Fruit fly (Drosophila melanogaster): Measurements from ENCODE around the gene MED18.
A peak's percentile ranks its signal among the peaks of the same experiment; 100 is the strongest.

Gene MED18

DNA sequence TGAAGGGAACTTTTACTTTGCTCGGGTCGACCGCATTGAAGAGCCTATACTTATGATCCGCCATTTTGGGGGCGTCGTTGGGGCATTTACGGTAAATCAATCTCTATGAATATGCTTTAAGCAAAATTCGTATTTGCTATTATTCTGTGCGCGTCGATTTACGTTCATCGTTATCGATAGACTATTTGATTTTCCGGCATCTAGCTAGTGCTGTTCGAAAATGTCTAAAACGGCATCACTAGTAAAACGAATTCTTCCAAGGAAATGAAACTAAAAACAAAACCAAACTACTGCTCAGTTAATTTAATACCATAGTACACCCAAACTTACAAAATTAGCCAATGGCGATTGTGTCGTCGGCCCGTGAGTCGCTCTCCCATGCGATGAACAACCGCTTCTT, at the start of gene MED18, which contains the start of gene Gcna:
MED18 (plus strand) TSS at position 237 of the 400 bp plus-strand sequence.
Gcna (minus strand) TSS at position 163 of the 400 bp plus-strand sequence.
- TF ChIP-seq CG32264 (GFP tag; optimal IDR thresholded peaks at IDR 0.05): no peak
- peak; percentile 56 for TF ChIP-seq Myc (optimal IDR thresholded peaks at IDR 0.05)

DNA sequence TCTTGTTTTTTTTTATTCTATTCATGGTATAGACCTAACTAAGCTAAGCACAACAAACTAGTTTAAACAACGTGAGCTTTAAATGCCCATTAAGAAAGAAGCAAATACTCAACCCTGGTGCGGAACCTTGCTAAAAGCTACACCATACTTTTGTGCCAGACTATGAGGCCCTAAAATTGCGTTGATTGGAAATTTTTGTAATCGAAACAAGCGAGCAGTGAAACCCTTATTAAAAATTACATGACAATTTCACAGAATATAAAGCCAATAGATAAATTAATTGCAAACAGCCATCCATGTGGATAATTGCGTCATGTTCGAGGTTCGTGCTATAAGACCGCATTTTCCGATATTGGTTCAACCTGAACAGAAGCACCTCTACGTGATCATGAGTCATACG, 46.7 kb upstream of the MED18 start:
- no peak for TF ChIP-seq h (GFP tag; optimal IDR thresholded peaks at IDR 0.05)
- no peak for TF ChIP-seq Dif (GFP tag; optimal IDR thresholded peaks at IDR 0.05; ENCODE audit: partially characterized antibody)
- TF ChIP-seq CG32264 (GFP tag; optimal IDR thresholded peaks at IDR 0.05): no peak
- TF ChIP-seq Vsx2 (GFP tag; optimal IDR thresholded peaks at IDR 0.05; ENCODE audit: partially characterized antibody): no peak
- TF ChIP-seq br (GFP tag; optimal IDR thresholded peaks at IDR 0.05): no peak
- TF ChIP-seq ey (GFP tag; optimal IDR thresholded peaks at IDR 0.05): no peak
- no peak for TF ChIP-seq Abd-B (GFP tag; optimal IDR thresholded peaks at IDR 0.05)
- no peak for TF ChIP-seq Hr78 (GFP tag; optimal IDR thresholded peaks at IDR 0.05)
- TF ChIP-seq N (GFP tag; optimal IDR thresholded peaks at IDR 0.05): no peak
- TF ChIP-seq brk (GFP tag; optimal IDR thresholded peaks at IDR 0.05): no peak
- TF ChIP-seq jim (GFP tag; optimal IDR thresholded peaks at IDR 0.05): no peak
- no peak for TF ChIP-seq CrebA (GFP tag; optimal IDR thresholded peaks at IDR 0.05; ENCODE audit: borderline replicate concordance)
- no peak for TF ChIP-seq dmrt93B (GFP tag; optimal IDR thresholded peaks at IDR 0.05)
- no peak for TF ChIP-seq Rel (GFP tag; optimal IDR thresholded peaks at IDR 0.05)
- TF ChIP-seq Rel (tag; optimal IDR thresholded peaks at IDR 0.05): no peak
- TF ChIP-seq CG9705 (GFP tag; optimal IDR thresholded peaks at IDR 0.05): no peak
- no peak for TF ChIP-seq Hr83 (GFP tag; optimal IDR thresholded peaks at IDR 0.05; ENCODE audit: poor library complexity, severe bottlenecking)

DNA sequence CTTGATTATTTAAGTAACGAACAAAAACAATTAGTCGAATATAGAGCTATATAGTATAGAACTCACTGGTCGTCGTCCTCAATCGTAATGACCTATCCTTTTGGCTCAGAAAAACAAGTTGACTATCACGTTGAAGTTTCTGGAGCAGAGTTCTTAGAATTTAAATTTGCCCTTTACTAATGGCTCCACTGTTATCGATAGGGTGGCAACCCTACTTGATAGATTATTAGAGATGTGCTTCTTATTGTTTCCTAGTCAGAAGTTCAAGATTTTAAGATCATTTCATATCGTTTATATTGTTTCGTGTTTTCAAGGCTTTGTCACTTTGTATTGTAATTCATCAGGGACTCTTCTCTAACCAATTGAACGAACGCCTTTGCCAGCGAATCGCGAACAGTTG, 45.5 kb upstream of the MED18 start, which contains the start of gene CG14810:
CG14810 (minus strand) TSS at position 101 of the 400 bp plus-strand sequence.
- TF ChIP-seq GATAd (GFP tag; optimal IDR thresholded peaks at IDR 0.05): no peak
- TF ChIP-seq dl (GFP tag; optimal IDR thresholded peaks at IDR 0.05; ENCODE audit: insufficient read depth in 1 of 2, partially characterized antibody in 2 of 2): no peak
- TF ChIP-seq foxo (GFP tag; optimal IDR thresholded peaks at IDR 0.05): no peak
- no peak for TF ChIP-seq usp (GFP tag; optimal IDR thresholded peaks at IDR 0.05)
- no peak for TF ChIP-seq brk (GFP tag; optimal IDR thresholded peaks at IDR 0.05)

- TF ChIP-seq Hr78 (GFP tag; optimal IDR thresholded peaks at IDR 0.05) (no peak), br (GFP tag; optimal IDR thresholded peaks at IDR 0.05) (no peak), CG9705 (GFP tag; optimal IDR thresholded peaks at IDR 0.05) (no peak), sv (GFP tag; optimal IDR thresholded peaks at IDR 0.05) (no peak), HLH106 (tag; optimal IDR thresholded peaks at IDR 0.05) (no peak), pan (optimal IDR thresholded peaks at IDR 0.05) (no peak), Mio (GFP tag; optimal IDR thresholded peaks at IDR 0.05) (no peak)
Observed at dm6 chrX:1821039-1821438, 44.7 kb upstream of the MED18 start.

DNA sequence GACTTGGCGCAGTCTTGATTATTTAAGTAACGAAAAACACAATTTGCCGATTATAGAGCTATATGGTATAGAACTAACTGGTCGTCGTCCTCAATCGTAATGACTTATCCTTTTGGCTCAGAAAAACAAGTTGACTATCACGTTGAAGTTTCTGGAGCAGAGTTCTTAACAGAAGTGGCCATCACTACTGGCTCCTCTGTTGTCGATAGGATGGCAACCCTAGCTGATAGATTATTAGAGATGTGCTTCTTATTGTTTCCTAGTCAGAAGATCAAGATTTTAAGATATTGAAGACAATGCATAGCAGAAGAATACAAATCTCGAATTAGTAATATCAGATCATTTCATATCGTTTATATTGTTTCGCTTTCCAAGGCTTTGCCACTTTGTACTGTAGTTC, 43.4 kb upstream of the MED18 start, which contains the start of gene CG14811:
CG14811 (minus strand) TSS at position 101 of the 400 bp plus-strand sequence.
- TF ChIP-seq dsf (GFP tag; optimal IDR thresholded peaks at IDR 0.05; ENCODE audit: borderline replicate concordance) (no peak), CrebA (GFP tag; optimal IDR thresholded peaks at IDR 0.05; ENCODE audit: borderline replicate concordance) (no peak), Sp1 (GFP tag; optimal IDR thresholded peaks at IDR 0.05) (no peak), pan (optimal IDR thresholded peaks at IDR 0.05) (no peak), woc (GFP tag; optimal IDR thresholded peaks at IDR 0.05) (no peak), jim (GFP tag; optimal IDR thresholded peaks at IDR 0.05) (no peak), N (GFP tag; optimal IDR thresholded peaks at IDR 0.05) (no peak), OdsH (GFP tag; optimal IDR thresholded peaks at IDR 0.05) (no peak), Dif (GFP tag; optimal IDR thresholded peaks at IDR 0.05; ENCODE audit: partially characterized antibody) (no peak), fru (GFP tag; optimal IDR thresholded peaks at IDR 0.05) (no peak), Hr78 (GFP tag; optimal IDR thresholded peaks at IDR 0.05) (no peak), sv (GFP tag; optimal IDR thresholded peaks at IDR 0.05) (no peak), Hr83 (GFP tag; optimal IDR thresholded peaks at IDR 0.05; ENCODE audit: poor library complexity, severe bottlenecking) (no peak), dmrt93B (GFP tag; optimal IDR thresholded peaks at IDR 0.05) (no peak), Abd-B (GFP tag; optimal IDR thresholded peaks at IDR 0.05) (no peak), Dfd (GFP tag; optimal IDR thresholded peaks at IDR 0.05) (no peak), HLH106 (tag; optimal IDR thresholded peaks at IDR 0.05) (no peak), Vsx2 (GFP tag; optimal IDR thresholded peaks at IDR 0.05; ENCODE audit: partially characterized antibody) (no peak), Jra (GFP tag; optimal IDR thresholded peaks at IDR 0.05) (no peak), CG9705 (GFP tag; optimal IDR thresholded peaks at IDR 0.05) (no peak)

Measured in whole organism, wandering third instar larva.